Worm (Caenorhabditis elegans): ENCODE results near the gene ttb-1.
A peak's percentile ranks its signal among the peaks of the same experiment; 100 is the strongest.

Gene ttb-1

DNA sequence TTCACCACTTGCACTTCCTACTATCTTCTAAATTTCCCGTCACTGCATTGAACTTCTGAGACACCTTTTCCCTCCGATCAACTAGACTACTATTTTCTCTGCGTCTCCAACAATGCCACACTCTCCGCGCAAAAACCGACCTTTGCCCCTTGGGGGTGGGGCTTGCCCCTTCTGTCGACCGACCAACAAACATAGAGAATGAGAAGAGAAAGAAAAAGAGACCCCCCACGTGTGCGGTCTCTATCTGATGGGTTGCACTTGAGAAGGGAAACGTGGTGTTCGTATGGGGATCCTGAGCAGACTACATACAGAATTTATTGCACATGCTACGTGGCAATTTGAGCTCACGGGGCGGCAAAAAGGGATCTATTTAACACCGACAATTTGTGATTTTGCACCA, 1.4 kb upstream of the ttb-1 start (continued):
- TF ChIP-seq ces-1 (GFP tag; optimal IDR thresholded peaks at IDR 0.05) (no peak), egl-27 (tag; optimal IDR thresholded peaks at IDR 0.05) (no peak), xbp-1 (tag; optimal IDR thresholded peaks at IDR 0.05) (no peak), mab-9 (GFP tag; IDR thresholded peaks at IDR 0.05) (no peak), nhr-77 (tag; optimal IDR thresholded peaks at IDR 0.05) (no peak), unc-30 (tag; optimal IDR thresholded peaks at IDR 0.05) (no peak), unc-130 (tag; optimal IDR thresholded peaks at IDR 0.05) (no peak)

DNA sequence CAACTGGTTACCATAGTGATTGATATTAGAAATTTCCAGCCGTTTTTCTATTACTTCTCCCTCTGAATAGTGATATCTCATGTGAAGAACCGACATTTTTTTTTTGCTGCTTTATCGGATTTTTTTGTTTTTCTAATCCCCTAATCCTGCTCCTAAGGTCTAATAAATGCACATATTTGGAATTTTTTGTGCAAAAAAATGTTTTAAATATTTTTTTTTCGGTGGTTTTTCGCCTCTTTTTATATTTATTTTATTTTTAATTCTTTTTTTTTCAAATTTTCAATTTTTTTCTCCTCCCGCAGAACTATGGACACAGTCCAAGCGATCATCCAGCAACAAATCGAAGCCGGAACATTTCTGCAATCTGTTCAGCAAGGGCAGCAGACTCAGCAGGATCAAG, 10.1 kb downstream of the ttb-1 start, which contains the start of gene Y108G3AL.2:
Gene Y108G3AL.2 (plus strand): TSS at position 301 of the 400 bp plus-strand sequence.
- TF ChIP-seq dsc-1 (tag; optimal IDR thresholded peaks at IDR 0.05) (no peak), blmp-1 (tag; optimal IDR thresholded peaks at IDR 0.05) (no peak), unc-30 (tag; optimal IDR thresholded peaks at IDR 0.05) (no peak), hlh-17 (GFP tag; optimal IDR thresholded peaks at IDR 0.05; ENCODE audit: borderline replicate concordance) (no peak), ceh-82 (tag; optimal IDR thresholded peaks at IDR 0.05) (no peak), ceh-63 (GFP tag; optimal IDR thresholded peaks at IDR 0.05) (no peak), lin-14 (GFP tag; optimal IDR thresholded peaks at IDR 0.05) (no peak), unc-86 (tag; optimal IDR thresholded peaks at IDR 0.05) (no peak), nhr-11 (tag; optimal IDR thresholded peaks at IDR 0.05) (no peak), lin-35 (GFP tag; optimal IDR thresholded peaks at IDR 0.05) (no peak), unc-98 (GFP tag; IDR thresholded peaks at IDR 0.05) (no peak), elt-2 (tag; optimal IDR thresholded peaks at IDR 0.05) (no peak)

DNA sequence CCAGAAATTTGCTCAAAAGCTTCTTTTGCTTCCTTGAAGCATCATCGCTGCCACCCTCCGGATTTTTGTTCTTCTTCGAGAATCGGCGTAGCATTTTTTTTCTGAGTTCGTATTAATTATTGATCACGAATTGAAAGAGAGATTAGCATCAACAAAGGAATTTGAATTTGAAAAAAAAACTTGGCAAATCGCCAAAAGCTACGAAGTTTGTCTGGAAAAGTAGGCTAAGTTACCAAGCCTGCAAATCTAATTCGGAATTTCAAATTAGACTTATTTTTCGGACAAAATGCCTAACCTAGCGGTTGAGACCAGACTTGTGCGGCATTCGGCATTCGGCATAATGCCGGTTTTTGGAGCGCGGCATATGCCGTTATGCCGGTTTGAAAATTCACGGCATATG, 15.5 kb downstream of the ttb-1 start, which contains the start of gene cfap-36:
Gene cfap-36 (minus strand): TSS at position 101 of the 400 bp plus-strand sequence.
- peak; percentile 57 for TF ChIP-seq nhr-85 (tag)
- no peak for TF ChIP-seq ceh-63 (GFP tag; optimal IDR thresholded peaks at IDR 0.05)

DNA sequence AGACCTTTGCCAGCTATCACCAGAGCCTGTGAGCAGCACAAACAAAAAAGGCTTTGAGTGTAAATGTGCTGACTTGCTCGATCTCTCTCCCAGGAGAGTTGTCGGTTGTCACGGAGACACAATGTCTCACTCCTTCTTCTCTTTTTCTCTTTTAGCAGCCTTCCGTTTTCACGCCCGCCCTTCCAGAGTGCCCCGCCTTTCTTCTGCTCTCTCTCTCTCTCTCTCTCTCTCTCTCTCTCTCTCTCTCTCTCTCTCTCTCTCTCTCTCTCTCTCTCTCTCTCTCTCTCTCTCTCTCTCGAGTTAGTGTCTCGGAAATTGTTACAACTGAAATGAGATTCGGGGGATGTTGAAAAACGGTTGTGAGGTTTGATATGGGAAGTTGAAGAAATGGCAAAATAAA, 16.8 kb downstream of the ttb-1 start:
- peak in 1 of 2 experiments; percentile 21 for TF ChIP-seq efl-1 (optimal IDR thresholded peaks at IDR 0.05)
- TF ChIP-seq efl-1 (GFP tag; optimal IDR thresholded peaks at IDR 0.05 in 1 of 2): no peak
- TF ChIP-seq zag-1 (tag; optimal IDR thresholded peaks at IDR 0.05): no peak
- no peak for TF ChIP-seq vab-15 (tag; optimal IDR thresholded peaks at IDR 0.05)
- no peak for TF ChIP-seq unc-86 (tag; optimal IDR thresholded peaks at IDR 0.05)
- TF ChIP-seq pax-3 (tag; optimal IDR thresholded peaks at IDR 0.05): peak; percentile 16
- TF ChIP-seq fkh-8 (tag; optimal IDR thresholded peaks at IDR 0.05): peak; percentile 71

DNA sequence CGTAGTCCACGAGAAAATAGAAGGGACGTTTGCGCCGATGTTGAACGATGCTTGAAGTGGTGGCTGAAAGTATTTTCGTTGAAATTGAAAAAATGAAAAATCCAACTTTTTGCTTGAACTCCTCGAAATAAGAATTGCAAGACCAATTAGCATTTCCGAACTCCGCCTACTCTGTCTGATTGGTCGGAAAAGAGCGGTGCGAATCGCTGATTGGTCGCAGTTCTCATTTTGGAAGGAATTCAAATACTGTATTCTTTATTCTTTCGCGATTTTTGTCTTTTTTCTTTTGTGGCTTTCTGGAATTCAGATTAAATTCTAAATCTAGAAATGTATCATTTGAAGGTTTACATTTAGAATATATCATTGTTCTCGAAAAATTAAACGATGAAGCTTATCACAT, 17.9 kb downstream of the ttb-1 start:
- TF ChIP-seq unc-30 (tag; optimal IDR thresholded peaks at IDR 0.05): no peak
- TF ChIP-seq efl-1 (optimal IDR thresholded peaks at IDR 0.05): no peak
- TF ChIP-seq efl-1 (GFP tag; optimal IDR thresholded peaks at IDR 0.05 in 1 of 2): no peak
- no peak for TF ChIP-seq ceh-63 (GFP tag; optimal IDR thresholded peaks at IDR 0.05)
- no peak for TF ChIP-seq unc-98 (GFP tag; IDR thresholded peaks at IDR 0.05)
- no peak for TF ChIP-seq nhr-77 (tag; optimal IDR thresholded peaks at IDR 0.05)
- no peak for TF ChIP-seq lin-13 (GFP tag; optimal IDR thresholded peaks at IDR 0.05)
- TF ChIP-seq isw-1 (GFP tag; IDR thresholded peaks at IDR 0.05): no peak
- no peak for TF ChIP-seq Y116A8C.19 (tag; optimal IDR thresholded peaks at IDR 0.05; ENCODE audit: borderline replicate concordance)
- no peak for TF ChIP-seq zip-4 (GFP tag; optimal IDR thresholded peaks at IDR 0.05)
- TF ChIP-seq dpl-1 (GFP tag; optimal IDR thresholded peaks at IDR 0.05): no peak
- TF ChIP-seq tlp-1 (tag; optimal IDR thresholded peaks at IDR 0.05): no peak
- TF ChIP-seq blmp-1 (tag; optimal IDR thresholded peaks at IDR 0.05): no peak
- no peak for TF ChIP-seq egl-13 (tag; optimal IDR thresholded peaks at IDR 0.05)
- TF ChIP-seq elt-3 (tag; optimal IDR thresholded peaks at IDR 0.05): no peak
- no peak for TF ChIP-seq dsc-1 (tag; optimal IDR thresholded peaks at IDR 0.05)
- TF ChIP-seq C34B4.2 (tag; optimal IDR thresholded peaks at IDR 0.05): no peak

All from whole organism, L1 larva.